Fruit fly (Drosophila melanogaster) whole organism, embryonic: ENCODE data around the gene CG32816.
A peak's percentile ranks its signal among the peaks of the same experiment; 100 is the strongest.

Source experiments
- Adf1 ChIP-seq: fragments of 200-800 bp; sonication (Bioruptor generic); IDR thresholded peaks from 2 replicates; pipeline ENCODE4 v1.3.6; 2022; ENCODE audit warnings: missing biosample characterization, missing genetic modification characterization
- Bdp1 ChIP-seq: fragments of 200-800 bp; sonication (Bioruptor generic); optimal IDR thresholded peaks from 3 replicates; lab custom pipeline; 2016; ENCODE audit warnings: missing biosample characterization, missing genetic modification characterization
- C15 ChIP-seq: fragments of 200-800 bp; sonication (Bioruptor generic); IDR thresholded peaks from 3 replicates; pipeline ENCODE4 v1.3.6; 2022; ENCODE audit warnings: missing biosample characterization, missing genetic modification characterization
- CG10209 ChIP-seq: fragments of 200-800 bp; sonication (Bioruptor generic); optimal IDR thresholded peaks from 3 replicates; lab custom pipeline; 2017; ENCODE audit warnings: missing biosample characterization, mild to moderate bottlenecking, missing genetic modification characterization, missing genetic modification reagents
- CG11093 ChIP-seq: fragments of 200-800 bp; sonication (Bioruptor generic); IDR thresholded peaks from 3 replicates; pipeline ENCODE4 v1.3.6; 2022; ENCODE audit warnings: missing biosample characterization, missing genetic modification characterization
- CG12236 ChIP-seq: fragments of 200-800 bp; sonication (Bioruptor generic); optimal IDR thresholded peaks from 2 replicates; lab custom pipeline; 2016; ENCODE audit warnings: missing biosample characterization, missing genetic modification characterization
- CG13775 ChIP-seq: fragments of 200-800 bp; sonication (Bioruptor generic); optimal IDR thresholded peaks from 3 replicates; lab custom pipeline; 2017; ENCODE audit warnings: missing biosample characterization, mild to moderate bottlenecking, missing genetic modification characterization
- CG17802 ChIP-seq: fragments of 200-800 bp; sonication (Bioruptor generic); optimal IDR thresholded peaks from 2 replicates; lab custom pipeline; 2018; ENCODE audit warnings: missing biosample characterization, mild to moderate bottlenecking, missing genetic modification characterization, moderate library complexity
- CG18619 ChIP-seq: fragments of 200-800 bp; sonication (Bioruptor generic); optimal IDR thresholded peaks from 3 replicates; lab custom pipeline; 2017; ENCODE audit warnings: missing biosample characterization, mild to moderate bottlenecking, missing genetic modification characterization
- CG3281 ChIP-seq: fragments of 200-800 bp; sonication (Bioruptor generic); optimal IDR thresholded peaks from 3 replicates; lab custom pipeline; 2017; ENCODE audit warnings: missing biosample characterization, mild to moderate bottlenecking, missing genetic modification characterization
- CG34422 ChIP-seq: fragments of 200-800 bp; sonication (Bioruptor generic); IDR thresholded peaks from 3 replicates; pipeline ENCODE4 v1.3.6; 2022; ENCODE audit warnings: missing biosample characterization, missing genetic modification characterization
- CG3726 ChIP-seq: fragments of 200-800 bp; sonication (Bioruptor generic); IDR thresholded peaks from 3 replicates; pipeline ENCODE4, ENCODE4 v1.3.6; 2022; ENCODE audit warnings: missing biosample characterization, missing genetic modification characterization
- CG3847 ChIP-seq: fragments of 200-800 bp; sonication (Bioruptor generic); IDR thresholded peaks from 2 replicates; pipeline ENCODE4 v1.3.6; 2022; ENCODE audit warnings: missing biosample characterization, missing genetic modification characterization
- CG3995 ChIP-seq: fragments of 200-800 bp; sonication (Bioruptor generic); optimal IDR thresholded peaks from 3 replicates; lab custom pipeline; 2016; ENCODE audit warnings: missing biosample characterization, missing genetic modification characterization
- CG4328 ChIP-seq: fragments of 200-800 bp; sonication (Bioruptor generic); optimal IDR thresholded peaks from 3 replicates; lab custom pipeline; 2017; ENCODE audit warnings: missing biosample characterization, missing genetic modification reagents, missing genetic modification characterization
- CG4404 ChIP-seq: fragments of 200-800 bp; sonication (Bioruptor generic); IDR thresholded peaks from 2 replicates; pipeline ENCODE4 v1.3.6; 2022; ENCODE audit warnings: missing biosample characterization, missing genetic modification characterization
- CG5245 ChIP-seq: fragments of 200-800 bp; sonication (Bioruptor generic); optimal IDR thresholded peaks from 3 replicates; lab custom pipeline; 2016; ENCODE audit warnings: missing biosample characterization, missing genetic modification characterization
- CG5953 ChIP-seq: fragments of 200-800 bp; sonication (Bioruptor generic); IDR thresholded peaks from 2 replicates; pipeline ENCODE4 v1.3.6; 2022; ENCODE audit warnings: missing biosample characterization, missing genetic modification characterization
- CG6254 ChIP-seq: fragments of 200-800 bp; sonication (Bioruptor generic); optimal IDR thresholded peaks from 3 replicates; lab custom pipeline; 2017; ENCODE audit warnings: mild to moderate bottlenecking, missing biosample characterization, missing genetic modification reagents, missing genetic modification characterization
- CG6272 ChIP-seq: fragments of 200-800 bp; sonication (Bioruptor generic); IDR thresholded peaks from 2 replicates; pipeline ENCODE4 v1.3.6; 2022; ENCODE audit warnings: missing biosample characterization, missing genetic modification characterization
- CG6813 ChIP-seq: fragments of 200-800 bp; sonication (Bioruptor generic); optimal IDR thresholded peaks from 2 replicates; lab custom pipeline; 2017; ENCODE audit warnings: missing biosample characterization, missing genetic modification characterization, mild to moderate bottlenecking, moderate library complexity, missing genetic modification reagents
- CG7357 ChIP-seq: fragments of 200-800 bp; sonication (Bioruptor generic); IDR thresholded peaks from 3 replicates; pipeline ENCODE4 v1.3.6; 2022; ENCODE audit warnings: missing biosample characterization, missing genetic modification characterization
- CG7786 ChIP-seq: fragments of 200-800 bp; sonication (Bioruptor generic); optimal IDR thresholded peaks from 2 replicates; lab custom pipeline; 2016; ENCODE audit warnings: missing biosample characterization, missing genetic modification characterization
- CG9727 ChIP-seq: fragments of 200-800 bp; sonication (Bioruptor generic); optimal IDR thresholded peaks from 3 replicates; lab custom pipeline; 2017; ENCODE audit warnings: missing biosample characterization, mild to moderate bottlenecking, missing genetic modification characterization
- CrebB ChIP-seq: fragments of 200-800 bp; sonication (Bioruptor generic); optimal IDR thresholded peaks from 3 replicates; lab custom pipeline; 2018; ENCODE audit warnings: missing biosample characterization, mild to moderate bottlenecking, missing genetic modification characterization
- Ets97D ChIP-seq: fragments of 200-800 bp; sonication (Bioruptor generic); optimal IDR thresholded peaks from 3 replicates; lab custom pipeline; 2016; ENCODE audit warnings: missing biosample characterization, missing genetic modification characterization
- Fer1 ChIP-seq: fragments of 200-800 bp; sonication (Bioruptor generic); optimal IDR thresholded peaks from 2 replicates; lab custom pipeline; 2017; ENCODE audit warnings: missing biosample characterization, mild to moderate bottlenecking, missing genetic modification characterization
- Hey ChIP-seq: fragments of 200-800 bp; sonication (Bioruptor generic); optimal IDR thresholded peaks from 3 replicates; lab custom pipeline; 2018; ENCODE audit warnings: missing biosample characterization, mild to moderate bottlenecking, missing genetic modification characterization
- Hr51 ChIP-seq, 2 experiments: fragments of 200-800 bp; sonication (Bioruptor generic); optimal IDR thresholded peaks; 2 replicates in 1 of 2; 3 replicates in 1 of 2; lab custom pipeline; 2016 to 2018; ENCODE audit warnings: missing biosample characterization in 2 of 2, missing genetic modification characterization in 2 of 2, mild to moderate bottlenecking in 1 of 2, moderate library complexity in 1 of 2
- Mes4 ChIP-seq: fragments of 200-800 bp; sonication (Bioruptor generic); optimal IDR thresholded peaks from 2 replicates; lab custom pipeline; 2016; ENCODE audit warnings: missing biosample characterization, missing genetic modification characterization
- Neu2 ChIP-seq: fragments of 200-800 bp; sonication (Bioruptor generic); optimal IDR thresholded peaks from 3 replicates; lab custom pipeline; 2016; ENCODE audit warnings: missing biosample characterization, missing genetic modification characterization, borderline replicate concordance
- Ptx1 ChIP-seq: fragments of 200-800 bp; sonication (Bioruptor generic); IDR thresholded peaks from 2 replicates; pipeline ENCODE4 v1.3.6; 2022; ENCODE audit warnings: missing biosample characterization, missing genetic modification characterization
- Sox100B ChIP-seq: fragments of 200-800 bp; sonication (Bioruptor generic); optimal IDR thresholded peaks from 3 replicates; lab custom pipeline; 2018; ENCODE audit warnings: missing biosample characterization, mild to moderate bottlenecking, missing genetic modification characterization
- Spps ChIP-seq: fragments of 200-800 bp; sonication (Bioruptor generic); optimal IDR thresholded peaks from 2 replicates; lab custom pipeline; 2018; ENCODE audit warnings: missing biosample characterization, mild to moderate bottlenecking, missing genetic modification characterization
- Sry-β ChIP-seq: fragments of 200-800 bp; sonication (Bioruptor generic); optimal IDR thresholded peaks from 2 replicates; lab custom pipeline; 2018; ENCODE audit warnings: missing biosample characterization, mild to moderate bottlenecking, missing genetic modification characterization, moderate library complexity
- bowl ChIP-seq: fragments of 200-800 bp; sonication (Bioruptor generic); IDR thresholded peaks from 2 replicates; pipeline ENCODE4 v1.3.6; 2022; ENCODE audit warnings: missing biosample characterization, missing genetic modification characterization
- cad ChIP-seq: fragments of >200 bp; optimal IDR thresholded peaks from 2 replicates; lab custom pipeline; 2017; ENCODE audit warnings: missing biosample characterization, missing genetic modification characterization
- cas ChIP-seq: fragments of 200-800 bp; sonication (Bioruptor generic); IDR thresholded peaks from 2 replicates; pipeline ENCODE4 v1.3.6; 2022; ENCODE audit warnings: missing biosample characterization, missing genetic modification characterization
- corto ChIP-seq: fragments of 200-800 bp; sonication (Bioruptor generic); optimal IDR thresholded peaks from 2 replicates; lab custom pipeline; 2016; ENCODE audit warnings: missing biosample characterization, mild to moderate bottlenecking, missing genetic modification characterization, moderate library complexity
- emc ChIP-seq: fragments of 200-800 bp; sonication (Bioruptor generic); optimal IDR thresholded peaks from 2 replicates; lab custom pipeline; 2016; ENCODE audit warnings: missing biosample characterization, missing genetic modification characterization
- exex ChIP-seq: fragments of 200-800 bp; sonication (Bioruptor generic); optimal IDR thresholded peaks from 4 replicates; lab custom pipeline; 2018; ENCODE audit warnings: missing biosample characterization, mild to moderate bottlenecking, missing genetic modification characterization, moderate library complexity
- fd102C ChIP-seq: fragments of 200-800 bp; sonication (Bioruptor generic); optimal IDR thresholded peaks from 2 replicates; lab custom pipeline; 2018; ENCODE audit warnings: missing biosample characterization, mild to moderate bottlenecking, missing genetic modification characterization, moderate library complexity
- ftz-f1 ChIP-seq: fragments of 200-800 bp; sonication (Bioruptor generic); optimal IDR thresholded peaks from 2 replicates; lab custom pipeline; 2016; ENCODE audit warnings: missing biosample characterization, missing genetic modification characterization
- gfzf ChIP-seq: fragments of 200-800 bp; sonication (Bioruptor generic); optimal IDR thresholded peaks from 2 replicates; lab custom pipeline; 2016; ENCODE audit warnings: missing biosample characterization, mild to moderate bottlenecking, missing genetic modification characterization, moderate library complexity
- jigr1 ChIP-seq: fragments of 200-800 bp; sonication (Bioruptor generic); IDR thresholded peaks from 3 replicates; pipeline ENCODE4 v1.3.6; 2022; ENCODE audit warnings: missing biosample characterization, missing genetic modification characterization
- lab ChIP-seq: fragments of 200-800 bp; sonication (Bioruptor generic); optimal IDR thresholded peaks from 3 replicates; lab custom pipeline; 2017; ENCODE audit warnings: missing biosample characterization, missing genetic modification characterization, mild to moderate bottlenecking, moderate library complexity, missing genetic modification reagents
- peb ChIP-seq: fragments of 200-800 bp; sonication (Bioruptor generic); IDR thresholded peaks from 2 replicates; pipeline ENCODE4 v1.3.6; 2022; ENCODE audit warnings: missing biosample characterization, missing genetic modification characterization
- pum ChIP-seq: fragments of 200-800 bp; sonication (Bioruptor generic); optimal IDR thresholded peaks from 2 replicates; lab custom pipeline; 2016; ENCODE audit warnings: missing biosample characterization, missing genetic modification characterization
- repo ChIP-seq: fragments of 200-800 bp; sonication (Bioruptor generic); optimal IDR thresholded peaks from 2 replicates; lab custom pipeline; 2016; ENCODE audit warnings: missing biosample characterization, missing genetic modification characterization
- ro ChIP-seq: fragments of 200-800 bp; sonication (Bioruptor generic); IDR thresholded peaks from 2 replicates; pipeline ENCODE4 v1.3.6; 2022; ENCODE audit warnings: missing biosample characterization, missing genetic modification characterization
- sens ChIP-seq: fragments of 200-800 bp; sonication (Bioruptor generic); peaks from one replicate; lab custom pipeline; 2016; ENCODE audit warnings: missing biosample characterization, missing genetic modification characterization
- sens-2 ChIP-seq: fragments of 200-800 bp; sonication (Bioruptor generic); IDR thresholded peaks from 2 replicates; pipeline ENCODE4 v1.3.6; 2022; ENCODE audit warnings: missing biosample characterization, missing genetic modification characterization
- tin ChIP-seq: fragments of 200-800 bp; sonication (Bioruptor generic); optimal IDR thresholded peaks from 3 replicates; lab custom pipeline; 2016; ENCODE audit warnings: missing biosample characterization, missing genetic modification characterization

CG32816 gene

DNA sequence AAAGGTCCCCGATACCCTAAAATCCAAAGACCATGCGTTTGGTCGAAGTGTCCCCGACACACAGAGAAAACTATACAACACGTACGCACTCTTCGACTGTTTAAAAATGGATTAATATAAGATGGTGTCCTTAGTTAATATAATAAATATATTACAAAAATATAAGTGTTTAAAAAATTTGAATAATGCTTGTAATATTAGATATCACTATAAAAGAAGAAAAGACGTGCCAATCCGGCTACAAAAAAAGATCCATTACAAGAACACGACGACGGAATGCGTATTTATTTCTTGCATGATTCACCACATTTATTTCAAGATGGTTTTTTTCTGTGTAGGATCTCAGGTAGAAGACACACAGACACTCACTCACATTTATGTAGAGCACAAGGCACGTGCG, 12.7 kb downstream of the CG32816 start:
- TF ChIP-seq CG5953 (GFP tag; lab: Robert Waterston, UW): no peak
- TF ChIP-seq Bdp1 (GFP tag; lab: Kevin White, UChicago): no peak
- no peak for TF ChIP-seq exex (tag; lab: Kevin White, UChicago)
- TF ChIP-seq Sry-β: no peak
- peak; percentile 9 for TF ChIP-seq Sox100B (GFP tag; lab: Kevin White, UChicago)
- TF ChIP-seq CG17802: no peak
- no peak for TF ChIP-seq cad (GFP tag; lab: Kevin White, UChicago)
- peak; percentile 7 for TF ChIP-seq CG6813 (GFP tag; lab: Kevin White, UChicago)
- no peak for TF ChIP-seq CG3847
- peak; percentile 61 for TF ChIP-seq sens (GFP tag; lab: Kevin White, UChicago)
- no peak for TF ChIP-seq Adf1 (GFP tag; lab: Robert Waterston, UW)
- TF ChIP-seq CG18619 (GFP tag; lab: Kevin White, UChicago): no peak
- TF ChIP-seq CG9727: peak; percentile 85
- TF ChIP-seq Fer1 (GFP tag; lab: Kevin White, UChicago): no peak
- TF ChIP-seq Hey (tag; lab: Kevin White, UChicago): no peak
- no peak for TF ChIP-seq tin
- no peak for TF ChIP-seq CG5245 (GFP tag; lab: Kevin White, UChicago)
- no peak for TF ChIP-seq CG12236 (GFP tag; lab: Kevin White, UChicago)
- TF ChIP-seq CG7786 (GFP tag; lab: Kevin White, UChicago): no peak
- no peak for TF ChIP-seq lab (GFP tag; lab: Kevin White, UChicago)
- no peak for TF ChIP-seq Neu2 (GFP tag; lab: Kevin White, UChicago)
- no peak for TF ChIP-seq bowl (GFP tag; lab: Robert Waterston, UW)
- no peak for TF ChIP-seq CG7357
- TF ChIP-seq Spps (tag; lab: Kevin White, UChicago): peak; percentile 19
- no peak for TF ChIP-seq CrebB (tag; lab: Kevin White, UChicago)
- TF ChIP-seq CG3281: no peak
- TF ChIP-seq CG3995 (GFP tag; lab: Kevin White, UChicago): no peak
- no peak for TF ChIP-seq Ptx1 (GFP tag; lab: Robert Waterston, UW)
- no peak for TF ChIP-seq sens-2 (GFP tag; lab: Robert Waterston, UW)
- no peak for TF ChIP-seq repo (GFP tag; lab: Kevin White, UChicago)
- TF ChIP-seq CG10209: peak; percentile 33
- no peak for TF ChIP-seq CG3726
- TF ChIP-seq CG4404 (GFP tag; lab: Robert Waterston, UW): peak; percentile 79
- no peak for TF ChIP-seq CG6272
- no peak for TF ChIP-seq corto (GFP tag; lab: Kevin White, UChicago)
- no peak for TF ChIP-seq gfzf (GFP tag; lab: Kevin White, UChicago)
- TF ChIP-seq pum (GFP tag; lab: Kevin White, UChicago): no peak
- no peak for TF ChIP-seq ftz-f1 (GFP tag; lab: Kevin White, UChicago)
- TF ChIP-seq CG13775 (GFP tag; lab: Kevin White, UChicago): peak; percentile 52
- TF ChIP-seq CG11093 (GFP tag; lab: Robert Waterston, UW): no peak
- no peak for TF ChIP-seq cas
- no peak for TF ChIP-seq ro (GFP tag; lab: Robert Waterston, UW)
- TF ChIP-seq peb: no peak
- TF ChIP-seq Ets97D (GFP tag; lab: Kevin White, UChicago): no peak
- TF ChIP-seq fd102C: peak; percentile 33
- TF ChIP-seq CG6254 (GFP tag; lab: Kevin White, UChicago): peak; percentile 15
- no peak for TF ChIP-seq Mes4 (GFP tag; lab: Kevin White, UChicago)
- TF ChIP-seq emc (GFP tag; lab: Kevin White, UChicago): no peak
- no peak for TF ChIP-seq C15 (GFP tag; lab: Robert Waterston, UW)
- TF ChIP-seq CG34422: no peak
- no peak for TF ChIP-seq jigr1 (GFP tag; lab: Robert Waterston, UW)
- TF ChIP-seq Hr51 (GFP tag; optimal IDR thresholded peaks at IDR 0.05; lab: Kevin White, UChicago): no peak
- TF ChIP-seq CG4328 (GFP tag; lab: Kevin White, UChicago): no peak
